Worm (Caenorhabditis elegans) whole organism, early embryonic: ENCODE results near the gene F36H9.2.

Source experiments
- aly-1 ChIP-seq: sonication (generic microtip); optimal IDR thresholded peaks from 2 replicates; lab custom pipeline; 2016; ENCODE audit warnings: missing genetic modification characterization, missing compliant biosample characterization
- ama-1 ChIP-seq: fragments of 150-350 bp; optimal IDR thresholded peaks from 2 replicates; lab custom pipeline; 2014
- flt-1 ChIP-seq: fragments of 200-800 bp; sonication (Bioruptor generic); IDR thresholded peaks from 2 replicates; pipeline ENCODE4 v1.3.6; 2022; ENCODE audit warnings: missing genetic modification characterization, missing compliant biosample characterization

ce11 chrV:1771727-1772126 is 16.5 kb upstream of the F36H9.2 start, which contains the start of gene dhs-13:
- TF ChIP-seq ama-1 (lab: Kevin White, UChicago) (no peak), aly-1 (no peak), flt-1 (no peak)
